Worm (Caenorhabditis elegans) whole organism, mixed stage, embryonic: ENCODE measurements around the gene R74.7.

Experiments used
- ceh-43 ChIP-seq: fragments of 200-800 bp; sonication (Bioruptor generic); optimal IDR thresholded peaks from 2 replicates; lab custom pipeline; 2018; ENCODE audit warnings: mild to moderate bottlenecking, missing genetic modification characterization, moderate library complexity, missing compliant biosample characterization
- ces-1 ChIP-seq: fragments of 150-350 bp; optimal IDR thresholded peaks from 2 replicates; lab custom pipeline; 2014; ENCODE audit warnings: missing biosample characterization, missing genetic modification reagents, missing genetic modification characterization
- elt-1 ChIP-seq: sonication (generic microtip); optimal IDR thresholded peaks from 2 replicates; lab custom pipeline; 2017; ENCODE audit warnings: missing genetic modification characterization, mild to moderate bottlenecking, missing compliant biosample characterization, antibody characterized with exemption, moderate library complexity, borderline replicate concordance; ENCODE audit not compliant: insufficient read depth
- elt-3 ChIP-seq: fragments of 150-350 bp; optimal IDR thresholded peaks from 2 replicates; lab custom pipeline; 2014; ENCODE audit warnings: missing biosample characterization, missing genetic modification characterization
- lsy-2 ChIP-seq: fragments of 150-350 bp; optimal IDR thresholded peaks from 2 replicates; lab custom pipeline; 2014; ENCODE audit warnings: missing biosample characterization, missing genetic modification characterization
- nhr-12 ChIP-seq: fragments of 150-350 bp; optimal IDR thresholded peaks from 2 replicates; lab custom pipeline; 2014; ENCODE audit warnings: missing biosample characterization, missing genetic modification characterization
- nhr-76 ChIP-seq: sonication (generic microtip); optimal IDR thresholded peaks from 2 replicates; lab custom pipeline; 2017; ENCODE audit warnings: missing biosample characterization, missing genetic modification characterization
- unc-120 ChIP-seq: sonication (generic microtip); optimal IDR thresholded peaks from 2 replicates; lab custom pipeline; 2017; ENCODE audit warnings: missing genetic modification characterization, missing compliant biosample characterization; ENCODE audit not compliant: poor library complexity, severe bottlenecking

- TF ChIP-seq nhr-12, result no peak
- peak; percentile 88 for TF ChIP-seq elt-3
- no peak for TF ChIP-seq ces-1
- TF ChIP-seq elt-1 (tag; lab: Kevin White, UChicago), result peak; percentile 74
- TF ChIP-seq lsy-2 (tag; lab: Kevin White, UChicago), result no peak
- no peak for TF ChIP-seq ceh-43 (GFP tag; lab: Kevin White, UChicago)
- TF ChIP-seq unc-120 (tag; lab: Kevin White, UChicago), result no peak
- TF ChIP-seq nhr-76 (tag; lab: Kevin White, UChicago), result no peak
Observed at ce11 chrIII:4189602-4190001, 14.6 kb upstream of the R74.7 start.
